Worm (Caenorhabditis elegans) whole organism, L1 larva: ENCODE measurements around the gene C53D6.11.

Experiments used
- C04F5.9 ChIP-seq: sonication (generic microtip); optimal IDR thresholded peaks from 2 replicates; lab custom pipeline; 2016; ENCODE audit warnings: missing genetic modification characterization, missing compliant biosample characterization
- C16A3.4 ChIP-seq: fragments of 150-350 bp; optimal IDR thresholded peaks from 2 replicates; lab custom pipeline; 2014; ENCODE audit warnings: missing biosample characterization, missing genetic modification characterization
- F16B12.6 ChIP-seq: fragments of 150-350 bp; optimal IDR thresholded peaks from 2 replicates; lab custom pipeline; 2014; ENCODE audit warnings: missing biosample characterization, missing genetic modification characterization
- Y116A8C.19 ChIP-seq: sonication (generic microtip); optimal IDR thresholded peaks from 2 replicates; lab custom pipeline; 2016; ENCODE audit warnings: missing compliant biosample characterization, missing genetic modification characterization, borderline replicate concordance
- aly-2 ChIP-seq: fragments of 150-350 bp; optimal IDR thresholded peaks from 2 replicates; lab custom pipeline; 2014; ENCODE audit warnings: missing biosample characterization, missing genetic modification characterization
- ama-1 ChIP-seq: fragments of 150-350 bp; optimal IDR thresholded peaks from 2 replicates; lab custom pipeline; 2014
- blmp-1 ChIP-seq: fragments of 150-350 bp; optimal IDR thresholded peaks from 2 replicates; lab custom pipeline; 2014; ENCODE audit warnings: missing biosample characterization, missing genetic modification characterization
- ceh-63 ChIP-seq: fragments of 200-800 bp; sonication (Bioruptor generic); optimal IDR thresholded peaks from 2 replicates; lab custom pipeline; 2018; ENCODE audit warnings: mild to moderate bottlenecking, missing genetic modification characterization, missing compliant biosample characterization
- ceh-8 ChIP-seq: fragments of 200-800 bp; sonication (Bioruptor generic); optimal IDR thresholded peaks from 2 replicates; lab custom pipeline; 2018; ENCODE audit warnings: mild to moderate bottlenecking, missing genetic modification characterization, moderate library complexity, missing compliant biosample characterization
- ceh-90 ChIP-seq: sonication (generic microtip); optimal IDR thresholded peaks from 2 replicates; lab custom pipeline; 2016; ENCODE audit warnings: missing genetic modification characterization, missing compliant biosample characterization
- ces-1 ChIP-seq: fragments of 150-350 bp; optimal IDR thresholded peaks from 2 replicates; lab custom pipeline; 2014; ENCODE audit warnings: missing biosample characterization, missing genetic modification reagents, missing genetic modification characterization
- efl-1 ChIP-seq, 4 experiments: fragments of 150-350 bp; optimal IDR thresholded peaks in 3 of 4; peaks in 1 of 4; 1 replicate in 1 of 4; 2 replicates in 3 of 4; lab custom pipeline; 2014; ENCODE audit warnings: missing biosample characterization in 2 of 4, missing genetic modification characterization in 2 of 4, missing genetic modification reagents in 2 of 4
- egl-13 ChIP-seq: sonication (generic microtip); optimal IDR thresholded peaks from 2 replicates; lab custom pipeline; 2016; ENCODE audit warnings: missing genotype, missing genetic modification reagents, missing genetic modification characterization, missing compliant biosample characterization
- egl-27 ChIP-seq, 2 experiments: fragments of 150-350 bp in 1 of 2; sonication (generic microtip); optimal IDR thresholded peaks; 3 replicates each; lab custom pipeline; 2017 to 2018; ENCODE audit warnings: missing biosample characterization in 2 of 2, missing genetic modification characterization in 2 of 2, missing genetic modification reagents in 2 of 2
- elt-2 ChIP-seq: sonication (generic microtip); optimal IDR thresholded peaks from 2 replicates; lab custom pipeline; 2016; ENCODE audit warnings: missing genetic modification characterization, mild to moderate bottlenecking, inconsistent platforms, missing compliant biosample characterization, missing genetic modification reagents
- ets-5 ChIP-seq: fragments of 200-800 bp; sonication (Bioruptor generic); IDR thresholded peaks from 2 replicates; pipeline ENCODE4 v1.3.6; 2022; ENCODE audit warnings: missing genetic modification characterization, missing compliant biosample characterization
- fkh-10 ChIP-seq: sonication (generic microtip); optimal IDR thresholded peaks from 2 replicates; lab custom pipeline; 2017; ENCODE audit warnings: missing biosample characterization, missing genetic modification reagents, missing genetic modification characterization
- fkh-8 ChIP-seq: sonication (generic microtip); optimal IDR thresholded peaks from 2 replicates; lab custom pipeline; 2016; ENCODE audit warnings: mild to moderate bottlenecking, missing genetic modification characterization, missing compliant biosample characterization
- fos-1 ChIP-seq: fragments of 150-350 bp; optimal IDR thresholded peaks from 2 replicates; lab custom pipeline; 2014; ENCODE audit warnings: missing biosample characterization, missing genetic modification characterization
- grh-1 ChIP-seq: fragments of 200-800 bp; sonication (Bioruptor generic); IDR thresholded peaks from 2 replicates; pipeline ENCODE4 v1.3.6; 2022; ENCODE audit warnings: missing genetic modification reagents, missing genetic modification characterization, missing compliant biosample characterization
- hlh-4 ChIP-seq: sonication (generic microtip); optimal IDR thresholded peaks from 2 replicates; lab custom pipeline; 2016; ENCODE audit warnings: mild to moderate bottlenecking, missing genetic modification characterization, missing compliant biosample characterization
- irx-1 ChIP-seq: sonication (generic microtip); optimal IDR thresholded peaks from 2 replicates; lab custom pipeline; 2016; ENCODE audit warnings: missing genetic modification characterization, missing compliant biosample characterization
- lin-13 ChIP-seq: fragments of 150-350 bp; optimal IDR thresholded peaks from 2 replicates; lab custom pipeline; 2014; ENCODE audit warnings: missing biosample characterization, missing genetic modification reagents, missing genetic modification characterization
- lin-14 ChIP-seq: fragments of 200-800 bp; sonication (Bioruptor generic); optimal IDR thresholded peaks from 2 replicates; lab custom pipeline; 2018; ENCODE audit warnings: mild to moderate bottlenecking, missing genetic modification characterization, moderate library complexity, missing compliant biosample characterization
- lin-35 ChIP-seq, 2 experiments: fragments of 150-350 bp; optimal IDR thresholded peaks; 2 replicates each; lab custom pipeline; 2014; ENCODE audit warnings: missing biosample characterization in 2 of 2, missing genetic modification characterization in 2 of 2, missing genetic modification reagents in 2 of 2
- lin-39 ChIP-seq: fragments of 150-350 bp; optimal IDR thresholded peaks from 2 replicates; lab custom pipeline; 2014; ENCODE audit warnings: missing biosample characterization, missing genetic modification reagents, missing genetic modification characterization
- mdl-1 ChIP-seq, 2 experiments: fragments of 150-350 bp; optimal IDR thresholded peaks; 2 replicates each; lab custom pipeline; 2014 to 2017; ENCODE audit warnings: missing biosample characterization in 2 of 2, missing genetic modification characterization in 2 of 2, inconsistent platforms in 1 of 2
- mef-2 ChIP-seq: fragments of 150-350 bp; optimal IDR thresholded peaks from 2 replicates; lab custom pipeline; 2014; ENCODE audit warnings: missing biosample characterization, missing genetic modification characterization
- mep-1 ChIP-seq: fragments of 150-350 bp; optimal IDR thresholded peaks from 2 replicates; lab custom pipeline; 2014; ENCODE audit warnings: missing biosample characterization, missing genetic modification characterization
- nhr-19 ChIP-seq: fragments of 200-800 bp; sonication (Bioruptor generic); conservative IDR thresholded peaks from 2 replicates; pipeline ENCODE4 v1.3.6; 2022; ENCODE audit warnings: missing genetic modification characterization, missing compliant biosample characterization
- nhr-237 ChIP-seq: fragments of 150-350 bp; optimal IDR thresholded peaks from 2 replicates; lab custom pipeline; 2014; ENCODE audit warnings: missing biosample characterization, missing genetic modification characterization
- nhr-71 ChIP-seq: sonication (generic microtip); optimal IDR thresholded peaks from 2 replicates; lab custom pipeline; 2016; ENCODE audit warnings: mild to moderate bottlenecking, missing genetic modification characterization, moderate library complexity, missing compliant biosample characterization
- nhr-76 ChIP-seq: sonication (generic microtip); optimal IDR thresholded peaks from 2 replicates; lab custom pipeline; 2017; ENCODE audit warnings: missing biosample characterization, missing genetic modification characterization
- nhr-77 ChIP-seq: fragments of 150-350 bp; optimal IDR thresholded peaks from 2 replicates; lab custom pipeline; 2014; ENCODE audit warnings: missing biosample characterization, missing genetic modification characterization
- nhr-84 ChIP-seq: sonication (generic microtip); optimal IDR thresholded peaks from 2 replicates; lab custom pipeline; 2017; ENCODE audit warnings: missing biosample characterization, missing genetic modification characterization
- pag-3 ChIP-seq: sonication (generic microtip); optimal IDR thresholded peaks from 2 replicates; lab custom pipeline; 2017; ENCODE audit warnings: missing genetic modification characterization, mild to moderate bottlenecking, missing compliant biosample characterization, antibody characterized with exemption, borderline replicate concordance; ENCODE audit not compliant: insufficient read depth
- rnt-1 ChIP-seq: sonication (generic microtip); optimal IDR thresholded peaks from 2 replicates; lab custom pipeline; 2016; ENCODE audit warnings: mild to moderate bottlenecking, missing genetic modification characterization, moderate library complexity, missing compliant biosample characterization
- skn-1 ChIP-seq: fragments of 150-350 bp; optimal IDR thresholded peaks from 2 replicates; lab custom pipeline; 2014; ENCODE audit warnings: missing biosample characterization, missing genetic modification characterization
- snu-23 ChIP-seq: sonication (generic microtip); optimal IDR thresholded peaks from 2 replicates; lab custom pipeline; 2016; ENCODE audit warnings: missing genetic modification characterization, missing compliant biosample characterization
- sox-4 ChIP-seq: sonication (generic microtip); optimal IDR thresholded peaks from 2 replicates; lab custom pipeline; 2016; ENCODE audit warnings: missing genetic modification characterization, missing compliant biosample characterization
- tbx-2 ChIP-seq: sonication (generic microtip); optimal IDR thresholded peaks from 2 replicates; lab custom pipeline; 2016; ENCODE audit warnings: missing genetic modification characterization, missing compliant biosample characterization
- unc-30 ChIP-seq: sonication (generic microtip); optimal IDR thresholded peaks from 2 replicates; lab custom pipeline; 2017; ENCODE audit warnings: missing biosample characterization, missing genetic modification characterization
- unc-86 ChIP-seq: sonication (generic microtip); optimal IDR thresholded peaks from 2 replicates; lab custom pipeline; 2016; ENCODE audit warnings: missing genetic modification characterization, missing compliant biosample characterization
- unc-98 ChIP-seq: fragments of 200-800 bp; sonication (Bioruptor generic); IDR thresholded peaks from 2 replicates; pipeline ENCODE4 v1.3.6; 2022; ENCODE audit warnings: missing genetic modification characterization, missing compliant biosample characterization
- vab-15 ChIP-seq: sonication (generic microtip); optimal IDR thresholded peaks from 2 replicates; lab custom pipeline; 2017; ENCODE audit warnings: missing genotype, mild to moderate bottlenecking, missing genetic modification characterization, missing compliant biosample characterization
- xbp-1 ChIP-seq: sonication (generic microtip); optimal IDR thresholded peaks from 2 replicates; lab custom pipeline; 2016; ENCODE audit warnings: missing genetic modification characterization, missing compliant biosample characterization
- zag-1 ChIP-seq: fragments of 150-350 bp; optimal IDR thresholded peaks from 2 replicates; lab custom pipeline; 2014; ENCODE audit warnings: missing biosample characterization, missing genetic modification characterization
- ztf-4 ChIP-seq: fragments of 150-350 bp; optimal IDR thresholded peaks from 2 replicates; lab custom pipeline; 2014; ENCODE audit warnings: missing biosample characterization, missing genetic modification characterization

Gene C53D6.11

ce11 chrIV:8974543-8975330 is 35.6 kb upstream of the C53D6.11 start (continued):
- TF ChIP-seq efl-1 (optimal IDR thresholded peaks at IDR 0.05; lab: Kevin White, UChicago) (peak in 1 of 2 experiments; percentile 20), efl-1 (GFP tag; optimal IDR thresholded peaks at IDR 0.05 in 1 of 2; lab: Kevin White, UChicago) (peak in 1 of 2 experiments; percentile 52), fkh-10 (no peak), blmp-1 (no peak), ces-1 (GFP tag; lab: Kevin White, UChicago) (no peak), pag-3 (tag; lab: Kevin White, UChicago) (no peak), hlh-4 (tag; lab: Kevin White, UChicago) (no peak), lin-14 (GFP tag; lab: Kevin White, UChicago) (peak; percentile 79), xbp-1 (peak; percentile 51)

- no peak for TF ChIP-seq vab-15 (tag; lab: Kevin White, UChicago)
- no peak for TF ChIP-seq fkh-8
- no peak for TF ChIP-seq lin-35 (GFP tag; optimal IDR thresholded peaks at IDR 0.05; lab: Kevin White, UChicago)
- no peak for TF ChIP-seq unc-30 (tag; lab: Kevin White, UChicago)
- TF ChIP-seq ceh-90 (tag; lab: Kevin White, UChicago): no peak
- no peak for TF ChIP-seq xbp-1
- TF ChIP-seq Y116A8C.19 (tag; lab: Kevin White, UChicago): no peak
- no peak for TF ChIP-seq lin-13
- no peak for TF ChIP-seq C16A3.4 (tag; lab: Kevin White, UChicago)
These were observed 35.1 kb upstream of the C53D6.11 start, which contains the start of gene pdzd-8 for ce11 chrIV:8975331-8975625. pdzd-8 (plus strand) TSS chrIV:8975526.

ce11 chrIV:8978047-8978446 is 32.3 kb upstream of the C53D6.11 start:
- TF ChIP-seq unc-98 (GFP tag; lab: Robert Waterston, UW) (no peak), blmp-1 (no peak), mdl-1 (tag; optimal IDR thresholded peaks at IDR 0.05; lab: Kevin White, UChicago) (no peak), efl-1 (optimal IDR thresholded peaks at IDR 0.05; lab: Kevin White, UChicago) (no peak), efl-1 (GFP tag; optimal IDR thresholded peaks at IDR 0.05 in 1 of 2; lab: Kevin White, UChicago) (peak in 1 of 2 experiments; percentile 62), skn-1 (tag; lab: Kevin White, UChicago) (no peak), aly-2 (no peak), rnt-1 (peak; percentile 60), irx-1 (tag; lab: Kevin White, UChicago) (no peak), unc-86 (tag; lab: Kevin White, UChicago) (no peak), nhr-19 (GFP tag; lab: Robert Waterston, UW) (0 out of 2 replicates have a peak, but pooled peaks have one; percentile 15), fkh-10 (no peak), nhr-76 (tag; lab: Kevin White, UChicago) (no peak), ets-5 (no peak), lin-39 (peak; percentile 5), mef-2 (tag; lab: Kevin White, UChicago) (peak; percentile 36), sox-4 (tag; lab: Kevin White, UChicago) (no peak), ama-1 (lab: Kevin White, UChicago) (no peak), zag-1 (tag; lab: Kevin White, UChicago) (no peak), F16B12.6 (no peak), snu-23 (GFP tag; lab: Kevin White, UChicago) (peak; percentile 16), mep-1 (tag; lab: Kevin White, UChicago) (no peak), ceh-8 (GFP tag; lab: Kevin White, UChicago) (no peak), C04F5.9 (tag; lab: Kevin White, UChicago) (no peak), C16A3.4 (tag; lab: Kevin White, UChicago) (no peak), fkh-8 (no peak), egl-27 (tag; optimal IDR thresholded peaks at IDR 0.05; lab: Kevin White, UChicago) (no peak), nhr-84 (tag; lab: Kevin White, UChicago) (no peak), egl-13 (tag; lab: Kevin White, UChicago) (no peak), tbx-2 (tag; lab: Kevin White, UChicago) (no peak), nhr-71 (tag; lab: Kevin White, UChicago) (peak; percentile 73), nhr-237 (no peak), elt-2 (tag; lab: Kevin White, UChicago) (no peak), nhr-77 (tag; lab: Kevin White, UChicago) (no peak), ztf-4 (no peak), ceh-63 (GFP tag; lab: Kevin White, UChicago) (no peak), fos-1 (tag; lab: Kevin White, UChicago) (no peak), grh-1 (GFP tag; lab: Robert Waterston, UW) (no peak), lin-14 (GFP tag; lab: Kevin White, UChicago) (peak; percentile 64)
